Fruit fly (Drosophila melanogaster): ENCODE data around the gene CG17633.

DNA sequence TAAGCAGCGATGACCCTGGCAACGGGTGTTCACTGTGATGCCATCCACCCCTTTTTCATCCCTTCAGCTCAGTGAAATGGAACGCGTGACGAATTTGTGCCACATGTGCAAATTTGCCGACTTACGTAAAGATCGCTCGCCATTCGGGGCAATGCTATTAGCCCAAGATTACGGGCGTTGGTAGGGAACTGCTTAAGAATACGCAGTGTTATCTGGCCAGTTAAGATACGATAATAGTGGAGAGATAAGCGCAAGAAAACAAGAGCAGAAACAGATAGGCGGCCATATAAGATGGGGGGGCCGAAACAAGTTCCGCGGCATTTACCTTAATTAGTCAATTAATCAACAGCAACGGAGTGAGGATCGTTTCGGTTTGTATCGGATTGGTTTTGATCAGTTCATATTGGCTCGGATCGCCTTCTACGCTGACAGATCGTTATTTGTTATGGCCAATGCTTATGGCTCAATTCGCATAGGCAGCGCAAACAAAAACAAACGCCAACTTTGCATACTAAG, 17.1 kb downstream of the CG17633 start:
- TF ChIP-seq h (optimal IDR thresholded peaks at IDR 0.05) = no peak
- no peak for TF ChIP-seq ttk (optimal IDR thresholded peaks at IDR 0.05)
- no peak for TF ChIP-seq psq (optimal IDR thresholded peaks at IDR 0.05)
- TF ChIP-seq insv (optimal IDR thresholded peaks at IDR 0.05) = no peak

All from Kc167 (cell line).